Worm (Caenorhabditis elegans) whole organism, early embryonic: ENCODE measurements around the gene pigs-1.

Source experiments
- B0310.2 ChIP-seq: sonication (generic microtip); optimal IDR thresholded peaks from 2 replicates; lab custom pipeline; 2016; ENCODE audit warnings: mild to moderate bottlenecking, missing genetic modification characterization, missing compliant biosample characterization
- F13C5.2 ChIP-seq: sonication (generic microtip); optimal IDR thresholded peaks from 2 replicates; lab custom pipeline; 2017; ENCODE audit warnings: mild to moderate bottlenecking, missing genetic modification characterization, inconsistent platforms, missing compliant biosample characterization
- aly-1 ChIP-seq: sonication (generic microtip); optimal IDR thresholded peaks from 2 replicates; lab custom pipeline; 2016; ENCODE audit warnings: missing genetic modification characterization, missing compliant biosample characterization
- ama-1 ChIP-seq: fragments of 150-350 bp; optimal IDR thresholded peaks from 2 replicates; lab custom pipeline; 2014
- ceh-13 ChIP-seq: fragments of 200-800 bp; sonication (Bioruptor generic); optimal IDR thresholded peaks from 2 replicates; lab custom pipeline; 2018; ENCODE audit warnings: mild to moderate bottlenecking, missing genetic modification characterization, missing compliant biosample characterization
- ceh-36 ChIP-seq: sonication (generic microtip); optimal IDR thresholded peaks from 2 replicates; lab custom pipeline; 2016; ENCODE audit warnings: missing genetic modification characterization, inconsistent platforms, missing compliant biosample characterization
- flt-1 ChIP-seq: fragments of 200-800 bp; sonication (Bioruptor generic); IDR thresholded peaks from 2 replicates; pipeline ENCODE4 v1.3.6; 2022; ENCODE audit warnings: missing genetic modification characterization, missing compliant biosample characterization
- hmbx-1 ChIP-seq: sonication (generic microtip); optimal IDR thresholded peaks from 2 replicates; lab custom pipeline; 2016; ENCODE audit warnings: mild to moderate bottlenecking, missing genetic modification characterization, missing compliant biosample characterization
- hnd-1 ChIP-seq: sonication (generic microtip); optimal IDR thresholded peaks from 2 replicates; lab custom pipeline; 2016; ENCODE audit warnings: missing genetic modification characterization, missing compliant biosample characterization
- pes-1 ChIP-seq: fragments of 200-800 bp; sonication (Bioruptor generic); IDR thresholded peaks from 2 replicates; pipeline ENCODE4 v1.3.6; 2022; ENCODE audit warnings: missing genetic modification reagents, missing genetic modification characterization, missing compliant biosample characterization
- sea-1 ChIP-seq: fragments of 200-800 bp; sonication (Bioruptor generic); conservative IDR thresholded peaks from 2 replicates; pipeline ENCODE4 v1.3.6; 2022; ENCODE audit warnings: missing genetic modification characterization, missing compliant biosample characterization
- tbx-11 ChIP-seq: fragments of 200-800 bp; sonication (Bioruptor generic); IDR thresholded peaks from 2 replicates; pipeline ENCODE4 v1.3.6; 2022; ENCODE audit warnings: missing genetic modification characterization, missing compliant biosample characterization
- tbx-37 ChIP-seq: fragments of 200-800 bp; sonication (Bioruptor generic); conservative IDR thresholded peaks from 2 replicates; pipeline ENCODE4 v1.3.6; 2022; ENCODE audit warnings: missing genetic modification reagents, missing genetic modification characterization, missing compliant biosample characterization
- tra-4 ChIP-seq: sonication (generic microtip); optimal IDR thresholded peaks from 2 replicates; lab custom pipeline; 2017; ENCODE audit warnings: missing genetic modification characterization, missing compliant biosample characterization

ce11 chrIV:10161706-10162105 lies 12.9 kb upstream of the pigs-1 start, which contains the start of gene pps-1:
- TF ChIP-seq B0310.2 (tag; lab: Kevin White, UChicago) = no peak
- no peak for TF ChIP-seq ama-1 (lab: Kevin White, UChicago)
- TF ChIP-seq ceh-36 = no peak
- TF ChIP-seq tbx-11 (GFP tag; lab: Robert Waterston, UW) = no peak
- TF ChIP-seq hnd-1 = no peak
- no peak for TF ChIP-seq tbx-37 (GFP tag; lab: Robert Waterston, UW)
- no peak for TF ChIP-seq sea-1
- TF ChIP-seq aly-1 (tag; lab: Kevin White, UChicago) = no peak
- TF ChIP-seq tra-4 (tag; lab: Kevin White, UChicago) = no peak
- no peak for TF ChIP-seq flt-1 (GFP tag; lab: Robert Waterston, UW)
- TF ChIP-seq pes-1 (GFP tag; lab: Robert Waterston, UW) = no peak
- no peak for TF ChIP-seq F13C5.2 (tag; lab: Kevin White, UChicago)
- no peak for TF ChIP-seq ceh-13
- TF ChIP-seq hmbx-1 = no peak
